Fruit fly (Drosophila melanogaster) whole organism, embryonic: ENCODE measurements around the gene CG43163.

Source experiments
- Ada2b ChIP-seq: fragments of 200-800 bp; sonication (Bioruptor generic); IDR thresholded peaks from 2 replicates; pipeline ENCODE4 v1.3.6; 2022; ENCODE audit warnings: missing biosample characterization, missing genetic modification characterization
- Blimp-1 ChIP-seq: fragments of 200-800 bp; sonication (Bioruptor generic); optimal IDR thresholded peaks from 3 replicates; lab custom pipeline; 2018; ENCODE audit warnings: missing biosample characterization, missing genetic modification characterization, mild to moderate bottlenecking, moderate library complexity, missing genetic modification reagents
- BtbVII ChIP-seq: fragments of 200-800 bp; sonication (Bioruptor generic); optimal IDR thresholded peaks from 3 replicates; lab custom pipeline; 2017; ENCODE audit warnings: missing biosample characterization, mild to moderate bottlenecking, missing genetic modification characterization
- C15 ChIP-seq: fragments of 200-800 bp; sonication (Bioruptor generic); IDR thresholded peaks from 3 replicates; pipeline ENCODE4 v1.3.6; 2022; ENCODE audit warnings: missing biosample characterization, missing genetic modification characterization
- CG10321 ChIP-seq: fragments of 200-800 bp; sonication (Bioruptor generic); IDR thresholded peaks from 2 replicates; pipeline ENCODE4 v1.3.6; 2022; ENCODE audit warnings: missing biosample characterization, missing genetic modification characterization
- CG10366 ChIP-seq: fragments of 200-800 bp; sonication (Bioruptor generic); IDR thresholded peaks from 2 replicates; pipeline ENCODE4 v1.3.6; 2022; ENCODE audit warnings: missing biosample characterization, missing genetic modification characterization
- CG12391 ChIP-seq: fragments of 200-800 bp; sonication (Bioruptor generic); optimal IDR thresholded peaks from 3 replicates; lab custom pipeline; 2018; ENCODE audit warnings: missing biosample characterization, mild to moderate bottlenecking, missing genetic modification characterization, moderate library complexity
- CG12769 ChIP-seq: fragments of 200-800 bp; sonication (Bioruptor generic); optimal IDR thresholded peaks from 2 replicates; lab custom pipeline; 2019; ENCODE audit warnings: missing biosample characterization, mild to moderate bottlenecking, missing genetic modification characterization, moderate library complexity
- CG13296 ChIP-seq: fragments of 200-800 bp; sonication (Bioruptor generic); optimal IDR thresholded peaks from 3 replicates; lab custom pipeline; 2018; ENCODE audit warnings: missing biosample characterization, mild to moderate bottlenecking, missing genetic modification characterization
- CG1529 ChIP-seq: fragments of 200-800 bp; sonication (Bioruptor generic); optimal IDR thresholded peaks from 3 replicates; lab custom pipeline; 2018; ENCODE audit warnings: missing biosample characterization, missing genetic modification characterization
- CG15601 ChIP-seq: fragments of 200-800 bp; sonication (Bioruptor generic); optimal IDR thresholded peaks from 3 replicates; lab custom pipeline; 2019; ENCODE audit warnings: missing biosample characterization, mild to moderate bottlenecking, missing genetic modification characterization, moderate library complexity
- CG2202 ChIP-seq: fragments of 200-800 bp; sonication (Bioruptor generic); optimal IDR thresholded peaks from 2 replicates; lab custom pipeline; 2018; ENCODE audit warnings: missing biosample characterization, mild to moderate bottlenecking, missing genetic modification characterization
- CG2889 ChIP-seq: fragments of 200-800 bp; sonication (Bioruptor generic); IDR thresholded peaks from 3 replicates; pipeline ENCODE4 v1.3.6; 2022; ENCODE audit warnings: missing biosample characterization, missing genetic modification characterization
- CG3065 ChIP-seq: fragments of 200-800 bp; sonication (Bioruptor generic); optimal IDR thresholded peaks from 2 replicates; lab custom pipeline; 2016; ENCODE audit warnings: missing biosample characterization, missing genetic modification characterization
- CG3847 ChIP-seq: fragments of 200-800 bp; sonication (Bioruptor generic); IDR thresholded peaks from 2 replicates; pipeline ENCODE4 v1.3.6; 2022; ENCODE audit warnings: missing biosample characterization, missing genetic modification characterization
- CG43689 ChIP-seq: fragments of 200-800 bp; sonication (Bioruptor generic); IDR thresholded peaks from 2 replicates; pipeline ENCODE4 v1.3.6; 2022; ENCODE audit warnings: missing biosample characterization, missing genetic modification characterization
- CG4854 ChIP-seq: fragments of 200-800 bp; sonication (Bioruptor generic); optimal IDR thresholded peaks from 2 replicates; lab custom pipeline; 2016; ENCODE audit warnings: missing biosample characterization, missing genetic modification characterization, inconsistent platforms
- CG6689 ChIP-seq: fragments of 200-800 bp; sonication (Bioruptor generic); IDR thresholded peaks from 2 replicates; pipeline ENCODE4 v1.3.6; 2022; ENCODE audit warnings: missing biosample characterization, missing genetic modification characterization
- CG7963 ChIP-seq: fragments of 200-800 bp; sonication (Bioruptor generic); IDR thresholded peaks from 3 replicates; pipeline ENCODE4 v1.3.6; 2022; ENCODE audit warnings: missing biosample characterization, missing genetic modification characterization; ENCODE audit not compliant: partially characterized antibody
- CG7987 ChIP-seq: fragments of 200-800 bp; sonication (Bioruptor generic); optimal IDR thresholded peaks from 2 replicates; lab custom pipeline; 2018; ENCODE audit warnings: missing biosample characterization, mild to moderate bottlenecking, missing genetic modification characterization, moderate library complexity
- CG8089 ChIP-seq: fragments of 200-800 bp; sonication (Bioruptor generic); optimal IDR thresholded peaks from 3 replicates; lab custom pipeline; 2016; ENCODE audit warnings: missing biosample characterization, missing genetic modification characterization
- D ChIP-seq, 2 experiments: fragments of 200-800 bp in 1 of 2; fragments of >200 bp in 1 of 2; sonication (Bioruptor generic) in 1 of 2; optimal IDR thresholded peaks; 2 replicates in 1 of 2; 3 replicates in 1 of 2; lab custom pipeline; 2017; ENCODE audit warnings: mild to moderate bottlenecking in 1 of 2, missing biosample characterization in 1 of 2, missing genetic modification characterization in 1 of 2, missing genetic modification reagents in 1 of 2
- Dek ChIP-seq: fragments of 200-800 bp; sonication (Bioruptor generic); optimal IDR thresholded peaks from 3 replicates; lab custom pipeline; 2019; ENCODE audit warnings: missing biosample characterization, mild to moderate bottlenecking, missing genetic modification characterization, moderate library complexity
- Doc3 ChIP-seq: fragments of 200-800 bp; sonication (Bioruptor generic); IDR thresholded peaks from 3 replicates; pipeline ENCODE4 v1.3.6; 2022; ENCODE audit warnings: missing biosample characterization, missing genetic modification characterization; ENCODE audit not compliant: partially characterized antibody
- Fer3 ChIP-seq: fragments of 200-800 bp; sonication (Bioruptor generic); optimal IDR thresholded peaks from 2 replicates; lab custom pipeline; 2018; ENCODE audit warnings: missing biosample characterization, mild to moderate bottlenecking, missing genetic modification characterization, moderate library complexity
- H15 ChIP-seq: fragments of 200-800 bp; sonication (Bioruptor generic); IDR thresholded peaks from 3 replicates; pipeline ENCODE4 v1.3.6; 2022; ENCODE audit warnings: missing biosample characterization, missing genetic modification characterization
- Hand ChIP-seq: fragments of 200-800 bp; sonication (Bioruptor generic); optimal IDR thresholded peaks from 2 replicates; lab custom pipeline; 2017; ENCODE audit warnings: mild to moderate bottlenecking, missing biosample characterization, missing genetic modification reagents, missing genetic modification characterization
- HmgD ChIP-seq: fragments of 200-800 bp; sonication (Bioruptor generic); optimal IDR thresholded peaks from 3 replicates; lab custom pipeline; 2016; ENCODE audit warnings: missing biosample characterization, missing genetic modification characterization
- Nf-YC ChIP-seq: fragments of 200-800 bp; optimal IDR thresholded peaks from 3 replicates; lab custom pipeline; 2019; ENCODE audit warnings: missing biosample characterization, mild to moderate bottlenecking, missing genetic modification characterization, moderate library complexity
- Rfx ChIP-seq: fragments of 200-800 bp; sonication (Bioruptor generic); IDR thresholded peaks from 2 replicates; pipeline ENCODE4 v1.3.6; 2022; ENCODE audit warnings: missing biosample characterization, missing genetic modification characterization
- Scr ChIP-seq: fragments of 200-800 bp; sonication (Bioruptor generic); IDR thresholded peaks from 2 replicates; pipeline ENCODE4 v1.3.6; 2022; ENCODE audit warnings: missing biosample characterization, missing genetic modification characterization; ENCODE audit not compliant: partially characterized antibody
- Six4 ChIP-seq: fragments of 200-800 bp; sonication (Bioruptor generic); optimal IDR thresholded peaks from 2 replicates; lab custom pipeline; 2016; ENCODE audit warnings: missing biosample characterization, missing genetic modification characterization
- Tbp ChIP-seq: fragments of >200 bp; optimal IDR thresholded peaks from 2 replicates; lab custom pipeline; 2018; ENCODE audit warnings: missing biosample characterization, missing genetic modification characterization
- YL-1 ChIP-seq: fragments of 200-800 bp; sonication (Bioruptor generic); optimal IDR thresholded peaks from 3 replicates; lab custom pipeline; 2017; ENCODE audit warnings: missing biosample characterization, mild to moderate bottlenecking, missing genetic modification characterization
- az2 ChIP-seq: fragments of 200-800 bp; sonication (Bioruptor generic); optimal IDR thresholded peaks from 3 replicates; lab custom pipeline; 2016; ENCODE audit warnings: missing biosample characterization, missing genetic modification characterization
- danr ChIP-seq: fragments of 200-800 bp; sonication (Bioruptor generic); IDR thresholded peaks from 2 replicates; pipeline ENCODE4 v1.3.6; 2022; ENCODE audit warnings: missing biosample characterization, missing genetic modification characterization
- dysf ChIP-seq: fragments of 200-800 bp; sonication (Bioruptor generic); IDR thresholded peaks from 3 replicates; pipeline ENCODE4 v1.3.6; 2022; ENCODE audit warnings: missing biosample characterization, missing genetic modification characterization
- esg ChIP-seq: fragments of 200-800 bp; sonication (Bioruptor generic); conservative IDR thresholded peaks from 2 replicates; pipeline ENCODE4 v1.3.6; 2022; ENCODE audit warnings: missing biosample characterization, missing genetic modification characterization
- hb ChIP-seq: fragments of 200-800 bp; sonication (Bioruptor generic); IDR thresholded peaks from 3 replicates; pipeline ENCODE4 v1.3.6; 2022; ENCODE audit warnings: missing biosample characterization, missing genetic modification characterization; ENCODE audit not compliant: partially characterized antibody
- hkb ChIP-seq, 2 experiments: fragments of 200-800 bp in 1 of 2; fragments of >200 bp in 1 of 2; sonication (Bioruptor generic) in 1 of 2; IDR thresholded peaks in 1 of 2; optimal IDR thresholded peaks in 1 of 2; 2 replicates each; pipeline versions ENCODE4 v1.3.6 to Lab custom; 2017 to 2022; ENCODE audit warnings: missing biosample characterization in 1 of 2, missing genetic modification characterization in 1 of 2
- nau ChIP-seq: fragments of 200-800 bp; sonication (Bioruptor generic); optimal IDR thresholded peaks from 3 replicates; lab custom pipeline; 2017; ENCODE audit warnings: missing biosample characterization, mild to moderate bottlenecking, missing genetic modification characterization, missing genetic modification reagents
- onecut ChIP-seq: fragments of 200-800 bp; sonication (Bioruptor generic); IDR thresholded peaks from 2 replicates; pipeline ENCODE4 v1.3.6; 2022; ENCODE audit warnings: missing biosample characterization, missing genetic modification characterization
- org-1 ChIP-seq: fragments of 200-800 bp; sonication (Bioruptor generic); optimal IDR thresholded peaks from 2 replicates; lab custom pipeline; 2017; ENCODE audit warnings: missing biosample characterization, missing genetic modification characterization
- peb ChIP-seq: fragments of 200-800 bp; sonication (Bioruptor generic); IDR thresholded peaks from 2 replicates; pipeline ENCODE4 v1.3.6; 2022; ENCODE audit warnings: missing biosample characterization, missing genetic modification characterization
- salm ChIP-seq: fragments of 200-800 bp; sonication (Bioruptor generic); optimal IDR thresholded peaks from 2 replicates; lab custom pipeline; 2018; ENCODE audit warnings: missing biosample characterization, mild to moderate bottlenecking, missing genetic modification characterization
- sim ChIP-seq: fragments of 200-800 bp; sonication (Bioruptor generic); IDR thresholded peaks from 2 replicates; pipeline ENCODE4 v1.3.6; 2022; ENCODE audit warnings: missing biosample characterization, missing genetic modification characterization
- tgo ChIP-seq: fragments of 200-800 bp; sonication (Bioruptor generic); IDR thresholded peaks from 3 replicates; pipeline ENCODE4 v1.3.6; 2022; ENCODE audit warnings: missing biosample characterization, missing genetic modification characterization
- unc-4 ChIP-seq: fragments of 200-800 bp; sonication (Bioruptor generic); IDR thresholded peaks from 2 replicates; pipeline ENCODE4 v1.3.6; 2022; ENCODE audit warnings: missing biosample characterization, missing genetic modification characterization; ENCODE audit not compliant: partially characterized antibody
- yki ChIP-seq: fragments of >200 bp; optimal IDR thresholded peaks from 3 replicates; lab custom pipeline; 2018
- zfh2 ChIP-seq: fragments of 200-800 bp; sonication (Bioruptor generic); optimal IDR thresholded peaks from 2 replicates; lab custom pipeline; 2016; ENCODE audit warnings: missing biosample characterization, missing genetic modification characterization

The CG43163 gene

DNA sequence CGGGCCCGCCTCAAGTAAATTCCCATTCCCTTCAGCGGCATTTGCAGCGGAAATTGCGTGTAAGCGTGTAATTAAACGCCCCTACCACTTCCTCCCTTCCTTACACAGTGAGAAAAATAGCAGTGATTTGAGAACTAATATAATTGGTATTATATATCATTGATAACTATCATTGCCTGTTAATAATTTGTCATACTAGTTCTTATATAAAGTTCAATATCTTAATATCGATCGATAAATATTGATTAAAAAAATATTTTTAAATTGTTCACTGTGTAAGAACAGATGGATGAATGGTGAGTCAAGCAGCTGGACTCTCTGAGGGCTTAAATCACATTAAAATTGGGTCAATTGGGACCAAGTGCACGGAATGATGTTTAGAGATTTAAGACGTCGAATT lies 61.9 kb downstream of the CG43163 start (continued):
- no peak for TF ChIP-seq Scr (GFP tag; lab: Robert Waterston, UW)
- TF ChIP-seq danr (GFP tag; lab: Robert Waterston, UW) = 0 out of 2 replicates have a peak, but pooled peaks have one; percentile 17
- TF ChIP-seq D (optimal IDR thresholded peaks at IDR 0.05; lab: Kevin White, UChicago) = no peak
- peak; percentile 49 for TF ChIP-seq D (GFP tag; optimal IDR thresholded peaks at IDR 0.05; lab: Kevin White, UChicago)
- TF ChIP-seq CG13296 = peak; percentile 59
- peak; percentile 60 for TF ChIP-seq Fer3 (tag; lab: Kevin White, UChicago)
- TF ChIP-seq Rfx (GFP tag; lab: Robert Waterston, UW) = no peak
- TF ChIP-seq Tbp (GFP tag; lab: Kevin White, UChicago) = no peak
- TF ChIP-seq CG12769 (tag; lab: Kevin White, UChicago) = no peak
- peak; percentile 63 for TF ChIP-seq CG6689 (GFP tag; lab: Robert Waterston, UW)
- no peak for TF ChIP-seq CG7987
- TF ChIP-seq H15 (GFP tag; lab: Robert Waterston, UW) = no peak
- no peak for TF ChIP-seq zfh2 (GFP tag; lab: Kevin White, UChicago)
- TF ChIP-seq YL-1 (GFP tag; lab: Kevin White, UChicago) = no peak
- no peak for TF ChIP-seq HmgD (GFP tag; lab: Kevin White, UChicago)
- TF ChIP-seq Ada2b (GFP tag; lab: Robert Waterston, UW) = 0 out of 2 replicates have a peak, but pooled peaks have one; percentile 28
- peak; percentile 67; the same call in 1 of the 2 replicates for TF ChIP-seq sim (GFP tag; lab: Robert Waterston, UW)
- no peak for TF ChIP-seq CG2889 (GFP tag; lab: Robert Waterston, UW)
- no peak for TF ChIP-seq CG3065 (GFP tag; lab: Kevin White, UChicago)
- peak; percentile 12; the same call in 1 of the 2 replicates for TF ChIP-seq CG10321 (GFP tag; lab: Robert Waterston, UW)
- TF ChIP-seq esg (GFP tag; lab: Robert Waterston, UW) = 0 out of 2 replicates have a peak, but pooled peaks have one; percentile 13
- no peak for TF ChIP-seq Doc3
- no peak for TF ChIP-seq CG1529
- peak; percentile 56 for TF ChIP-seq tgo (GFP tag; lab: Robert Waterston, UW)
- TF ChIP-seq org-1 = no peak
- no peak for TF ChIP-seq salm
- peak; percentile 34 for TF ChIP-seq CG12391 (tag; lab: Kevin White, UChicago)
- no peak for TF ChIP-seq unc-4
- no peak for TF ChIP-seq CG4854 (GFP tag; lab: Kevin White, UChicago)
- TF ChIP-seq CG8089 (GFP tag; lab: Kevin White, UChicago) = no peak
- no peak for TF ChIP-seq yki (lab: Kevin White, UChicago)
- TF ChIP-seq peb (GFP tag; lab: Robert Waterston, UW) = no peak
- TF ChIP-seq BtbVII (GFP tag; lab: Kevin White, UChicago) = no peak
- no peak for TF ChIP-seq Six4 (GFP tag; lab: Kevin White, UChicago)
- no peak for TF ChIP-seq Dek (tag; lab: Kevin White, UChicago)
- TF ChIP-seq CG3847 (GFP tag; lab: Robert Waterston, UW) = 0 out of 2 replicates have a peak, but pooled peaks have one; percentile 8
- no peak for TF ChIP-seq hkb (optimal IDR thresholded peaks at IDR 0.05; lab: Kevin White, UChicago)
- TF ChIP-seq hkb (GFP tag; IDR thresholded peaks at IDR 0.05; lab: Robert Waterston, UW) = peak; percentile 69; the same call in 1 of the 2 replicates
- no peak for TF ChIP-seq CG7963 (GFP tag; lab: Robert Waterston, UW)
- TF ChIP-seq Hand (GFP tag; lab: Kevin White, UChicago) = no peak
- no peak for TF ChIP-seq CG2202
- peak; percentile 67; the same call in 2 of the 3 replicates for TF ChIP-seq dysf
- no peak for TF ChIP-seq CG43689
- peak; percentile 41; the same call in 1 of the 2 replicates for TF ChIP-seq CG10366 (GFP tag; lab: Robert Waterston, UW)
- no peak for TF ChIP-seq az2 (GFP tag; lab: Kevin White, UChicago)
- peak; percentile 46; the same call in 1 of the 2 replicates for TF ChIP-seq onecut (GFP tag; lab: Robert Waterston, UW)
- peak; percentile 66 for TF ChIP-seq Blimp-1 (GFP tag; lab: Kevin White, UChicago)
- TF ChIP-seq C15 = no peak
- TF ChIP-seq Nf-YC (tag; lab: Kevin White, UChicago) = peak; percentile 56
- TF ChIP-seq nau (GFP tag; lab: Kevin White, UChicago) = peak; percentile 15
- no peak for TF ChIP-seq hb
- no peak for TF ChIP-seq CG15601 (tag; lab: Kevin White, UChicago)
